Fruit fly (Drosophila melanogaster): ENCODE results near the gene Ugt302C1.

Ugt302C1 gene

dm6 chr3R:11199227-11199835 lies 42.4 kb downstream of the Ugt302C1 start:
- no peak for TF ChIP-seq rgr (GFP tag; optimal IDR thresholded peaks at IDR 0.05)
- no peak for TF ChIP-seq OdsH (GFP tag; optimal IDR thresholded peaks at IDR 0.05)
- TF ChIP-seq usp (GFP tag; optimal IDR thresholded peaks at IDR 0.05): no peak
- no peak for TF ChIP-seq Rel (GFP tag; optimal IDR thresholded peaks at IDR 0.05)
- TF ChIP-seq Rel (tag; optimal IDR thresholded peaks at IDR 0.05): peak; percentile 47
- peak; percentile 36 for TF ChIP-seq h (GFP tag; optimal IDR thresholded peaks at IDR 0.05)

- TF ChIP-seq Abd-B (GFP tag; optimal IDR thresholded peaks at IDR 0.05) (no peak), pan (optimal IDR thresholded peaks at IDR 0.05) (no peak), rgr (GFP tag; optimal IDR thresholded peaks at IDR 0.05) (no peak), sv (GFP tag; optimal IDR thresholded peaks at IDR 0.05) (no peak), foxo (GFP tag; optimal IDR thresholded peaks at IDR 0.05) (no peak), Dif (GFP tag; optimal IDR thresholded peaks at IDR 0.05; ENCODE audit: partially characterized antibody) (peak; percentile 83), Mio (GFP tag; optimal IDR thresholded peaks at IDR 0.05) (no peak), GATAd (GFP tag; optimal IDR thresholded peaks at IDR 0.05) (no peak), br (GFP tag; optimal IDR thresholded peaks at IDR 0.05) (no peak), N (GFP tag; optimal IDR thresholded peaks at IDR 0.05) (no peak), Sp1 (GFP tag; optimal IDR thresholded peaks at IDR 0.05) (no peak), Dfd (GFP tag; optimal IDR thresholded peaks at IDR 0.05) (no peak), dl (GFP tag; optimal IDR thresholded peaks at IDR 0.05; ENCODE audit: insufficient read depth in 1 of 2, partially characterized antibody in 2 of 2) (peak; percentile 48 to 81), dmrt93B (GFP tag; optimal IDR thresholded peaks at IDR 0.05) (no peak), Hr83 (GFP tag; optimal IDR thresholded peaks at IDR 0.05; ENCODE audit: poor library complexity, severe bottlenecking) (peak; percentile 21)
Observed at dm6 chr3R:11200042-11200884, 43.4 kb downstream of the Ugt302C1 start.

- peak; percentile 74 for TF ChIP-seq psq (GFP tag; optimal IDR thresholded peaks at IDR 0.05)
- peak; percentile 65 for TF ChIP-seq HLH106 (tag; optimal IDR thresholded peaks at IDR 0.05)
- TF ChIP-seq pan (optimal IDR thresholded peaks at IDR 0.05): peak; percentile 61
- TF ChIP-seq sv (GFP tag; optimal IDR thresholded peaks at IDR 0.05): peak; percentile 39
- TF ChIP-seq OdsH (GFP tag; optimal IDR thresholded peaks at IDR 0.05): peak; percentile 85
- TF ChIP-seq Abd-B (GFP tag; optimal IDR thresholded peaks at IDR 0.05): no peak
- TF ChIP-seq Rel (GFP tag; optimal IDR thresholded peaks at IDR 0.05): peak; percentile 77
- peak; percentile 42 for TF ChIP-seq Rel (tag; optimal IDR thresholded peaks at IDR 0.05)
- peak; percentile 39 to 81 for TF ChIP-seq foxo (GFP tag; optimal IDR thresholded peaks at IDR 0.05)
- no peak for TF ChIP-seq Vsx2 (GFP tag; optimal IDR thresholded peaks at IDR 0.05; ENCODE audit: partially characterized antibody)
- no peak for TF ChIP-seq dl (GFP tag; optimal IDR thresholded peaks at IDR 0.05; ENCODE audit: insufficient read depth in 1 of 2, partially characterized antibody in 2 of 2)
- peak; percentile 69 for TF ChIP-seq ey (GFP tag; optimal IDR thresholded peaks at IDR 0.05)
- TF ChIP-seq Sp1 (GFP tag; optimal IDR thresholded peaks at IDR 0.05): peak; percentile 74
- peak; percentile 56 for TF ChIP-seq br (GFP tag; optimal IDR thresholded peaks at IDR 0.05)
- TF ChIP-seq sage (GFP tag; optimal IDR thresholded peaks at IDR 0.05): peak; percentile 80
- TF ChIP-seq dmrt93B (GFP tag; optimal IDR thresholded peaks at IDR 0.05): peak; percentile 32
- peak; percentile 50 for TF ChIP-seq Hnf4 (GFP tag; optimal IDR thresholded peaks at IDR 0.05)
- TF ChIP-seq brk (GFP tag; optimal IDR thresholded peaks at IDR 0.05): peak; percentile 86
- TF ChIP-seq rgr (GFP tag; optimal IDR thresholded peaks at IDR 0.05): peak; percentile 86
- TF ChIP-seq fru (GFP tag; optimal IDR thresholded peaks at IDR 0.05): peak; percentile 76
- TF ChIP-seq woc (GFP tag; optimal IDR thresholded peaks at IDR 0.05): peak; percentile 53
- peak; percentile 55 for TF ChIP-seq CG32264 (GFP tag; optimal IDR thresholded peaks at IDR 0.05)
- no peak for TF ChIP-seq lola (GFP tag; optimal IDR thresholded peaks at IDR 0.05)
- peak; percentile 85 for TF ChIP-seq h (GFP tag; optimal IDR thresholded peaks at IDR 0.05)
- no peak for TF ChIP-seq jim (GFP tag; optimal IDR thresholded peaks at IDR 0.05)
- TF ChIP-seq tai (GFP tag; optimal IDR thresholded peaks at IDR 0.05): no peak
- no peak for TF ChIP-seq usp (GFP tag; optimal IDR thresholded peaks at IDR 0.05)
Observed at dm6 chr3R:11200885-11201421, 44.1 kb downstream of the Ugt302C1 start.
